Fruit fly (Drosophila melanogaster): ENCODE measurements around the gene mTerf5.

Gene mTerf5

dm6 chr3R:18220211-18220749 lies 3.2 kb downstream of the mTerf5 start, which contains the start of the genes CG7988 and CG7183 (continued):
- TF ChIP-seq E2f1 (GFP tag; IDR thresholded peaks at IDR 0.05) (peak; percentile 99), kay (GFP tag; optimal IDR thresholded peaks at IDR 0.05) (peak; percentile 96), CG10959 (GFP tag; IDR thresholded peaks at IDR 0.05) (peak; percentile 97), gt (GFP tag; IDR thresholded peaks at IDR 0.05) (peak; percentile 94), MBD-R2 (GFP tag; IDR thresholded peaks at IDR 0.05) (peak; percentile 99), prd (optimal IDR thresholded peaks at IDR 0.05) (no peak), prd (GFP tag; IDR thresholded peaks at IDR 0.05) (peak; percentile 99), Chrac-16 (GFP tag; optimal IDR thresholded peaks at IDR 0.05) (peak; percentile 98), sc (optimal IDR thresholded peaks at IDR 0.05) (no peak), sc (GFP tag; optimal IDR thresholded peaks at IDR 0.05) (peak; percentile 97), CG9609 (GFP tag; optimal IDR thresholded peaks at IDR 0.05) (peak; percentile 92), fd3F (GFP tag; optimal IDR thresholded peaks at IDR 0.05) (peak; percentile 98), CG42726 (GFP tag; IDR thresholded peaks at IDR 0.05; ENCODE audit: partially characterized antibody) (no peak), CG2129 (GFP tag; IDR thresholded peaks at IDR 0.05; ENCODE audit: partially characterized antibody) (no peak), Adf1 (GFP tag; IDR thresholded peaks at IDR 0.05) (peak; percentile 86), ash1 (GFP tag; optimal IDR thresholded peaks at IDR 0.05) (no peak), hbn (GFP tag; IDR thresholded peaks at IDR 0.05; ENCODE audit: partially characterized antibody) (no peak), CG1233 (GFP tag; optimal IDR thresholded peaks at IDR 0.05) (peak; percentile 96), CG13296 (GFP tag; optimal IDR thresholded peaks at IDR 0.05) (peak; percentile 94), row (GFP tag; IDR thresholded peaks at IDR 0.05) (peak; percentile 100), Fer2 (tag; optimal IDR thresholded peaks at IDR 0.05) (peak; percentile 95), Rx (GFP tag; IDR thresholded peaks at IDR 0.05) (peak; percentile 93), CG2202 (tag; optimal IDR thresholded peaks at IDR 0.05) (peak; percentile 96), BtbVII (GFP tag; optimal IDR thresholded peaks at IDR 0.05) (peak; percentile 87), Doc3 (GFP tag; IDR thresholded peaks at IDR 0.05; ENCODE audit: partially characterized antibody) (no peak), Mad (GFP tag; optimal IDR thresholded peaks at IDR 0.05) (peak; percentile 96), CG17186 (GFP tag; optimal IDR thresholded peaks at IDR 0.05) (peak; percentile 80), nmo (GFP tag; optimal IDR thresholded peaks at IDR 0.05) (peak; percentile 99), eyg (GFP tag; optimal IDR thresholded peaks at IDR 0.05) (peak; percentile 89), Fer1 (GFP tag; optimal IDR thresholded peaks at IDR 0.05) (peak; percentile 94), CG11504 (tag; optimal IDR thresholded peaks at IDR 0.05) (peak; percentile 97), gem (tag; optimal IDR thresholded peaks at IDR 0.05) (peak; percentile 100), CrebB (tag; optimal IDR thresholded peaks at IDR 0.05) (peak; percentile 96), CG8924 (tag; optimal IDR thresholded peaks at IDR 0.05) (peak; percentile 98), CG14667 (GFP tag; IDR thresholded peaks at IDR 0.05) (peak; percentile 99), Pdp1 (GFP tag; optimal IDR thresholded peaks at IDR 0.05) (peak; percentile 94 to 95), CG5245 (GFP tag; optimal IDR thresholded peaks at IDR 0.05) (peak; percentile 94), H15 (GFP tag; IDR thresholded peaks at IDR 0.05) (peak; percentile 98), CG14441 (GFP tag; IDR thresholded peaks at IDR 0.05) (peak; percentile 98), CG12104 (GFP tag; optimal IDR thresholded peaks at IDR 0.05) (peak; percentile 95), tll (GFP tag; optimal IDR thresholded peaks at IDR 0.05) (peak in 1 of 2 experiments; percentile 90), CG8944 (GFP tag; optimal IDR thresholded peaks at IDR 0.05) (peak; percentile 92), CG10565 (GFP tag; optimal IDR thresholded peaks at IDR 0.05) (peak; percentile 87), CG11398 (GFP tag; optimal IDR thresholded peaks at IDR 0.05) (peak; percentile 84), Dref (GFP tag; IDR thresholded peaks at IDR 0.05) (peak; percentile 38; the same call in 1 of the 2 replicates), emc (GFP tag; optimal IDR thresholded peaks at IDR 0.05) (peak; percentile 83), al (GFP tag; IDR thresholded peaks at IDR 0.05) (peak; percentile 98), CG17568 (GFP tag; optimal IDR thresholded peaks at IDR 0.05) (no peak), chinmo (GFP tag; IDR thresholded peaks at IDR 0.05; ENCODE audit: partially characterized antibody) (no peak), CG11723 (GFP tag; optimal IDR thresholded peaks at IDR 0.05) (peak; percentile 92)
